Worm (Caenorhabditis elegans): ENCODE results near the gene mrps-24.

ce11 chrIV:7726325-7726724 lies 16.5 kb downstream of the mrps-24 start, which contains the start of gene C50F7.5:
- TF ChIP-seq ceh-19 (GFP tag; optimal IDR thresholded peaks at IDR 0.05): no peak
- no peak for TF ChIP-seq zip-5 (tag; optimal IDR thresholded peaks at IDR 0.05)
